Worm (Caenorhabditis elegans) whole organism, young adult: ENCODE measurements around the gene zzz-1.
A peak's percentile ranks its signal among the peaks of the same experiment; 100 is the strongest.

Experiments
- B0019.2 ChIP-seq: fragments of 200-800 bp; sonication (Bioruptor generic); conservative IDR thresholded peaks from 2 replicates; pipeline ENCODE4 v1.3.6; 2022; ENCODE audit warnings: missing genetic modification reagents, missing genetic modification characterization, missing compliant biosample characterization
- B0035.1 ChIP-seq: sonication (generic microtip); optimal IDR thresholded peaks from 2 replicates; lab custom pipeline; 2016; ENCODE audit warnings: missing genetic modification characterization, mild to moderate bottlenecking, missing compliant biosample characterization, missing genotype, missing genetic modification reagents
- C06A6.2 ChIP-seq: fragments of 200-800 bp; sonication (Bioruptor generic); conservative IDR thresholded peaks from 2 replicates; pipeline ENCODE4 v1.3.6; 2022; ENCODE audit warnings: missing genetic modification characterization, missing compliant biosample characterization
- F22D6.2 ChIP-seq: sonication (generic microtip); optimal IDR thresholded peaks from 2 replicates; lab custom pipeline; 2016; ENCODE audit warnings: mild to moderate bottlenecking, missing genetic modification characterization, missing compliant biosample characterization
- F37B4.10 ChIP-seq: fragments of 200-800 bp; sonication (Bioruptor generic); IDR thresholded peaks from 2 replicates; pipeline ENCODE4 v1.3.6; 2022; ENCODE audit warnings: missing genetic modification characterization, missing compliant biosample characterization
- F52B5.7 ChIP-seq: sonication (generic microtip); optimal IDR thresholded peaks from 2 replicates; lab custom pipeline; 2016; ENCODE audit warnings: mild to moderate bottlenecking, missing genetic modification characterization, missing compliant biosample characterization
- F57C9.4 ChIP-seq: sonication (generic microtip); optimal IDR thresholded peaks from 2 replicates; lab custom pipeline; 2017; ENCODE audit warnings: mild to moderate bottlenecking, missing genetic modification characterization, missing compliant biosample characterization
- T26A5.8 ChIP-seq: sonication (generic microtip); optimal IDR thresholded peaks from 2 replicates; lab custom pipeline; 2016; ENCODE audit warnings: missing genetic modification characterization, missing compliant biosample characterization
- Y53F4B.3 ChIP-seq: fragments of 200-800 bp; sonication (Bioruptor generic); IDR thresholded peaks from 2 replicates; pipeline ENCODE4 v1.3.6; 2022; ENCODE audit warnings: missing genetic modification reagents, missing genetic modification characterization, missing compliant biosample characterization
- Y53G8AR.9 ChIP-seq: fragments of 200-800 bp; sonication (Bioruptor generic); conservative IDR thresholded peaks from 2 replicates; pipeline ENCODE4 v1.3.6; 2022; ENCODE audit warnings: missing genetic modification reagents, missing genetic modification characterization, missing compliant biosample characterization
- Y56A3A.18 ChIP-seq: fragments of 200-800 bp; sonication (Bioruptor generic); IDR thresholded peaks from 2 replicates; pipeline ENCODE4 v1.3.6; 2022; ENCODE audit warnings: missing genetic modification reagents, missing genetic modification characterization, missing compliant biosample characterization
- Y67H2A.10 ChIP-seq: fragments of 200-800 bp; sonication (Bioruptor generic); conservative IDR thresholded peaks from 2 replicates; pipeline ENCODE4 v1.3.6; 2022; ENCODE audit warnings: missing genetic modification reagents, missing genetic modification characterization, missing compliant biosample characterization
- Y79H2A.3 ChIP-seq: fragments of 200-800 bp; sonication (Bioruptor generic); conservative IDR thresholded peaks from 2 replicates; pipeline ENCODE4 v1.3.6; 2022; ENCODE audit warnings: missing genetic modification reagents, missing genetic modification characterization, missing compliant biosample characterization
- aptf-2 ChIP-seq: fragments of 200-800 bp; sonication (Bioruptor generic); conservative IDR thresholded peaks from 2 replicates; pipeline ENCODE4 v1.3.6; 2022; ENCODE audit warnings: missing genetic modification reagents, missing genetic modification characterization, missing compliant biosample characterization
- atf-7 ChIP-seq: sonication (generic microtip); optimal IDR thresholded peaks from 2 replicates; lab custom pipeline; 2017; ENCODE audit warnings: mild to moderate bottlenecking, missing genetic modification characterization, missing compliant biosample characterization
- bed-1 ChIP-seq: fragments of 200-800 bp; sonication (Bioruptor generic); IDR thresholded peaks from 2 replicates; pipeline ENCODE4 v1.3.6; 2022; ENCODE audit warnings: missing genetic modification reagents, missing genetic modification characterization, missing compliant biosample characterization
- ccch-3 ChIP-seq: fragments of 200-800 bp; sonication (Bioruptor generic); optimal IDR thresholded peaks from 2 replicates; lab custom pipeline; 2018; ENCODE audit warnings: mild to moderate bottlenecking, missing genetic modification characterization, missing compliant biosample characterization
- cebp-1 ChIP-seq, 2 experiments: fragments of 200-800 bp in 1 of 2; sonication (Bioruptor generic) in 1 of 2; sonication (generic microtip) in 1 of 2; IDR thresholded peaks in 1 of 2; optimal IDR thresholded peaks in 1 of 2; 2 replicates each; pipeline versions ENCODE4 v1.3.6 to Lab custom; 2017 to 2022; ENCODE audit warnings: missing compliant biosample characterization in 2 of 2, missing genetic modification characterization in 2 of 2, mild to moderate bottlenecking in 1 of 2, missing genetic modification reagents in 1 of 2, moderate library complexity in 1 of 2
- ceh-27 ChIP-seq: fragments of 200-800 bp; sonication (Bioruptor generic); optimal IDR thresholded peaks from 2 replicates; lab custom pipeline; 2018; ENCODE audit warnings: mild to moderate bottlenecking, missing genetic modification characterization, moderate library complexity, missing compliant biosample characterization
- ceh-91 ChIP-seq: fragments of 200-800 bp; sonication (Bioruptor generic); IDR thresholded peaks from 2 replicates; pipeline ENCODE4 v1.3.6; 2022; ENCODE audit warnings: missing genetic modification reagents, missing genetic modification characterization, missing compliant biosample characterization
- chd-7 ChIP-seq: sonication (generic microtip); optimal IDR thresholded peaks from 2 replicates; lab custom pipeline; 2016; ENCODE audit warnings: mild to moderate bottlenecking, missing genetic modification characterization, moderate library complexity, missing compliant biosample characterization
- dpff-1 ChIP-seq: sonication (generic microtip); optimal IDR thresholded peaks from 2 replicates; lab custom pipeline; 2017; ENCODE audit warnings: mild to moderate bottlenecking, missing genetic modification characterization, missing compliant biosample characterization
- ekl-4 ChIP-seq: fragments of 200-800 bp; sonication (Bioruptor generic); IDR thresholded peaks from 2 replicates; pipeline ENCODE4 v1.3.6; 2022; ENCODE audit warnings: missing genetic modification reagents, missing genetic modification characterization, missing compliant biosample characterization
- ets-4 ChIP-seq: fragments of 200-800 bp; sonication (Bioruptor generic); optimal IDR thresholded peaks from 2 replicates; lab custom pipeline; 2018; ENCODE audit warnings: mild to moderate bottlenecking, missing genetic modification characterization, missing compliant biosample characterization
- gei-17 ChIP-seq: fragments of 200-800 bp; sonication (Bioruptor generic); optimal IDR thresholded peaks from 2 replicates; lab custom pipeline; 2018; ENCODE audit warnings: mild to moderate bottlenecking, missing genetic modification characterization, missing compliant biosample characterization
- hmg-1.2 ChIP-seq: fragments of 200-800 bp; sonication (Bioruptor generic); IDR thresholded peaks from 2 replicates; pipeline ENCODE4 v1.3.6; 2022; ENCODE audit warnings: missing genetic modification reagents, missing genetic modification characterization, missing compliant biosample characterization
- lag-1 ChIP-seq: fragments of 200-800 bp; sonication (Bioruptor generic); IDR thresholded peaks from 2 replicates; pipeline ENCODE4 v1.3.6; 2022; ENCODE audit warnings: missing genetic modification reagents, missing genetic modification characterization, missing compliant biosample characterization
- let-526 ChIP-seq: fragments of 200-800 bp; sonication (Bioruptor generic); IDR thresholded peaks from 2 replicates; pipeline ENCODE4 v1.3.6; 2022; ENCODE audit warnings: missing genetic modification reagents, missing genetic modification characterization, missing compliant biosample characterization
- lin-54 ChIP-seq: fragments of 200-800 bp; sonication (Bioruptor generic); optimal IDR thresholded peaks from 2 replicates; lab custom pipeline; 2018; ENCODE audit warnings: mild to moderate bottlenecking, missing genetic modification characterization, missing compliant biosample characterization
- lsy-27 ChIP-seq: sonication (generic microtip); optimal IDR thresholded peaks from 2 replicates; lab custom pipeline; 2017; ENCODE audit warnings: missing genetic modification characterization, mild to moderate bottlenecking, missing compliant biosample characterization, antibody characterized with exemption, missing genotype, borderline replicate concordance; ENCODE audit not compliant: insufficient read depth
- madf-10 ChIP-seq: sonication (generic microtip); optimal IDR thresholded peaks from 2 replicates; lab custom pipeline; 2016; ENCODE audit warnings: mild to moderate bottlenecking, missing genetic modification characterization, missing compliant biosample characterization
- madf-6 ChIP-seq: fragments of 200-800 bp; sonication (Bioruptor generic); IDR thresholded peaks from 2 replicates; pipeline ENCODE4 v1.3.6; 2022; ENCODE audit warnings: missing genetic modification reagents, missing genetic modification characterization, missing compliant biosample characterization
- mcd-1 ChIP-seq: fragments of 200-800 bp; sonication (Bioruptor generic); IDR thresholded peaks from 2 replicates; pipeline ENCODE4 v1.3.6; 2022; ENCODE audit warnings: missing genetic modification reagents, missing genetic modification characterization, missing compliant biosample characterization
- mes-4 ChIP-seq: sonication (generic microtip); optimal IDR thresholded peaks from 2 replicates; lab custom pipeline; 2016; ENCODE audit warnings: missing genotype, missing genetic modification characterization, missing compliant biosample characterization
- nfyb-1 ChIP-seq: fragments of 200-800 bp; sonication (Bioruptor generic); IDR thresholded peaks from 2 replicates; pipeline ENCODE4 v1.3.6; 2022; ENCODE audit warnings: missing genetic modification reagents, missing genetic modification characterization, missing compliant biosample characterization
- nhr-179 ChIP-seq: sonication (generic microtip); optimal IDR thresholded peaks from 2 replicates; lab custom pipeline; 2016; ENCODE audit warnings: mild to moderate bottlenecking, missing genetic modification characterization, missing compliant biosample characterization
- nhr-27 ChIP-seq: fragments of 200-800 bp; sonication (Bioruptor generic); optimal IDR thresholded peaks from 2 replicates; lab custom pipeline; 2018; ENCODE audit warnings: mild to moderate bottlenecking, missing genetic modification characterization, moderate library complexity, missing compliant biosample characterization
- rpc-1 ChIP-seq, 2 experiments: fragments of 150-350 bp in 1 of 2; sonication (generic microtip) in 1 of 2; optimal IDR thresholded peaks; 2 replicates each; lab custom pipeline; 2014 to 2018; ENCODE audit warnings: missing biosample characterization in 1 of 2, missing genetic modification characterization in 1 of 2, missing genetic modification reagents in 1 of 2, missing genotype in 1 of 2
- sdz-38 ChIP-seq: sonication (generic microtip); optimal IDR thresholded peaks from 2 replicates; lab custom pipeline; 2016; ENCODE audit warnings: missing genotype, missing genetic modification characterization, missing compliant biosample characterization
- snpc-3.4 ChIP-seq: sonication (generic microtip); optimal IDR thresholded peaks from 2 replicates; lab custom pipeline; 2017; ENCODE audit warnings: missing genetic modification characterization, mild to moderate bottlenecking, missing compliant biosample characterization, antibody characterized with exemption, moderate library complexity, missing genotype, missing genetic modification reagents
- snpc-4 ChIP-seq, 5 experiments: fragments of 150-350 bp in 1 of 5; sonication (generic microtip) in 4 of 5; optimal IDR thresholded peaks; 2 replicates each; lab custom pipeline; 2014 to 2018; ENCODE audit warnings: missing genetic modification characterization in 5 of 5, missing biosample characterization in 3 of 5, antibody characterized with exemption in 2 of 5, mild to moderate bottlenecking in 2 of 5, missing compliant biosample characterization in 2 of 5, missing genotype in 2 of 5, moderate library complexity in 2 of 5, missing genetic modification reagents in 1 of 5
- somi-1 ChIP-seq: fragments of 200-800 bp; sonication (Bioruptor generic); optimal IDR thresholded peaks from 2 replicates; lab custom pipeline; 2018; ENCODE audit warnings: mild to moderate bottlenecking, missing genetic modification characterization, missing compliant biosample characterization
- sptf-2 ChIP-seq: fragments of 200-800 bp; sonication (Bioruptor generic); optimal IDR thresholded peaks from 2 replicates; lab custom pipeline; 2018; ENCODE audit warnings: mild to moderate bottlenecking, missing genetic modification characterization, missing compliant biosample characterization
- xnd-1 ChIP-seq: sonication (generic microtip); optimal IDR thresholded peaks from 2 replicates; lab custom pipeline; 2016; ENCODE audit warnings: missing genotype, missing genetic modification reagents, missing genetic modification characterization, missing compliant biosample characterization
- zfh-2 ChIP-seq: fragments of 200-800 bp; sonication (Bioruptor generic); conservative IDR thresholded peaks from 2 replicates; pipeline ENCODE4 v1.3.6; 2022; ENCODE audit warnings: missing genetic modification reagents, missing genetic modification characterization, missing compliant biosample characterization
- zim-3 ChIP-seq: sonication (generic microtip); optimal IDR thresholded peaks from 2 replicates; lab custom pipeline; 2017; ENCODE audit warnings: mild to moderate bottlenecking, missing genetic modification characterization, moderate library complexity, missing compliant biosample characterization
- ztf-25 ChIP-seq: fragments of 200-800 bp; sonication (Bioruptor generic); IDR thresholded peaks from 2 replicates; pipeline ENCODE4 v1.3.6; 2022; ENCODE audit warnings: missing genetic modification reagents, missing genetic modification characterization, missing compliant biosample characterization
- ztf-3 ChIP-seq: fragments of 200-800 bp; sonication (Bioruptor generic); optimal IDR thresholded peaks from 2 replicates; lab custom pipeline; 2018; ENCODE audit warnings: mild to moderate bottlenecking, missing genetic modification characterization, missing compliant biosample characterization

The zzz-1 gene

ce11 chrV:10871457-10871861 lies 37.5 kb downstream of the zzz-1 start (continued):
- 0 out of 2 replicates have a peak, but pooled peaks have one; percentile 17 for TF ChIP-seq mcd-1 (GFP tag; lab: Robert Waterston, UW)
- TF ChIP-seq snpc-4 (GFP tag; optimal IDR thresholded peaks at IDR 0.05; lab: Kevin White, UChicago) = no peak
- peak in 3 of 4 experiments; percentile 17 to 51 (median 25) for TF ChIP-seq snpc-4 (tag; optimal IDR thresholded peaks at IDR 0.05; lab: Kevin White, UChicago)
- no peak for TF ChIP-seq F57C9.4 (tag; lab: Kevin White, UChicago)
- TF ChIP-seq somi-1 = peak; percentile 92
- no peak for TF ChIP-seq sdz-38 (tag; lab: Kevin White, UChicago)
- TF ChIP-seq atf-7 = peak; percentile 19
- TF ChIP-seq zim-3 (tag; lab: Kevin White, UChicago) = no peak
- TF ChIP-seq cebp-1 (GFP tag; IDR thresholded peaks at IDR 0.05; lab: Robert Waterston, UW) = no peak
- TF ChIP-seq cebp-1 (tag; optimal IDR thresholded peaks at IDR 0.05; lab: Kevin White, UChicago) = peak; percentile 80
- TF ChIP-seq T26A5.8 (tag; lab: Kevin White, UChicago) = no peak
- TF ChIP-seq Y56A3A.18 = no peak
- no peak for TF ChIP-seq let-526 (GFP tag; lab: Robert Waterston, UW)
- no peak for TF ChIP-seq B0035.1
- no peak for TF ChIP-seq lag-1 (GFP tag; lab: Robert Waterston, UW)
- no peak for TF ChIP-seq Y67H2A.10 (GFP tag; lab: Robert Waterston, UW)
- TF ChIP-seq ztf-3 (GFP tag; lab: Kevin White, UChicago) = no peak
- no peak for TF ChIP-seq snpc-3.4 (tag; lab: Kevin White, UChicago)
- no peak for TF ChIP-seq madf-6
- TF ChIP-seq C06A6.2 (GFP tag; lab: Robert Waterston, UW) = no peak; the same call in 1 of the 2 replicates
- TF ChIP-seq aptf-2 = no peak
- TF ChIP-seq nfyb-1 (GFP tag; lab: Robert Waterston, UW) = no peak
- no peak for TF ChIP-seq Y53G8AR.9
- TF ChIP-seq madf-10 (tag; lab: Kevin White, UChicago) = no peak
- no peak for TF ChIP-seq F37B4.10 (GFP tag; lab: Robert Waterston, UW)
- no peak for TF ChIP-seq rpc-1 (optimal IDR thresholded peaks at IDR 0.05; lab: Kevin White, UChicago)
- no peak for TF ChIP-seq rpc-1 (tag; optimal IDR thresholded peaks at IDR 0.05; lab: Kevin White, UChicago)
- no peak for TF ChIP-seq ztf-25 (GFP tag; lab: Robert Waterston, UW)
- no peak for TF ChIP-seq lsy-27 (tag; lab: Kevin White, UChicago)
- TF ChIP-seq nhr-179 (tag; lab: Kevin White, UChicago) = no peak
- TF ChIP-seq lin-54 (GFP tag; lab: Kevin White, UChicago) = no peak
- TF ChIP-seq nhr-27 = no peak
- TF ChIP-seq mes-4 (tag; lab: Kevin White, UChicago) = no peak
- TF ChIP-seq bed-1 = no peak
- no peak for TF ChIP-seq sptf-2
- no peak for TF ChIP-seq xnd-1 (tag; lab: Kevin White, UChicago)
- TF ChIP-seq hmg-1.2 = peak; percentile 69; the same call in 1 of the 2 replicates
- TF ChIP-seq Y53F4B.3 = no peak
- peak; percentile 70 for TF ChIP-seq ceh-27
- TF ChIP-seq F52B5.7 (tag; lab: Kevin White, UChicago) = no peak
- no peak for TF ChIP-seq dpff-1 (tag; lab: Kevin White, UChicago)
- TF ChIP-seq ekl-4 = no peak
- TF ChIP-seq ccch-3 (GFP tag; lab: Kevin White, UChicago) = no peak
- TF ChIP-seq ceh-91 (GFP tag; lab: Robert Waterston, UW) = no peak
- TF ChIP-seq B0019.2 = no peak
- TF ChIP-seq F22D6.2 (tag; lab: Kevin White, UChicago) = no peak
- peak; percentile 77 for TF ChIP-seq chd-7 (tag; lab: Kevin White, UChicago)
- no peak for TF ChIP-seq Y79H2A.3 (GFP tag; lab: Robert Waterston, UW)
- no peak for TF ChIP-seq zfh-2 (GFP tag; lab: Robert Waterston, UW)
- TF ChIP-seq ets-4 = no peak
- TF ChIP-seq gei-17 = no peak
